5 worm cellular contexts compared by ENCODE assay signal in genomic region chrIV:9440880-9441336, ce11.
A peak's percentile ranks its signal among the peaks of the same experiment; 100 is the strongest.
TF ChIP-seq lines count a peak whose summit lies in the region.

Gene idh-1, minus strand, starts transcription at chrIV:9441107.

TF ChIP-seq in whole organism, L1 larva, 84 proteins besides CTCF, POLR2A, EP300 and RAD21 (continued from another document and continues in another):
- TF ChIP-seq nhr-85 (tag; lab: Kevin White, UChicago) (peak; percentile 81), xbp-1 (tag; optimal IDR thresholded peaks at IDR 0.05; lab: Kevin White, UChicago) (peak; percentile 45), C34B4.2 (tag; optimal IDR thresholded peaks at IDR 0.05; lab: Kevin White, UChicago) (no peak), blmp-1 (tag; optimal IDR thresholded peaks at IDR 0.05; lab: Kevin White, UChicago) (peak; percentile 33), irx-1 (tag; optimal IDR thresholded peaks at IDR 0.05; lab: Kevin White, UChicago) (no peak), nhr-47 (tag; optimal IDR thresholded peaks at IDR 0.05; lab: Kevin White, UChicago) (peak; percentile 33), sptf-1 (tag; optimal IDR thresholded peaks at IDR 0.05; lab: Kevin White, UChicago) (no peak), snpc-4 (tag; optimal IDR thresholded peaks at IDR 0.05; lab: Kevin White, UChicago) (peak; percentile 77), F16B12.6 (tag; optimal IDR thresholded peaks at IDR 0.05; lab: Kevin White, UChicago) (peak; percentile 65), ceh-82 (tag; optimal IDR thresholded peaks at IDR 0.05; lab: Kevin White, UChicago) (peak in 2 of 3 experiments; percentile 10 to 14), ama-1 (optimal IDR thresholded peaks at IDR 0.05; lab: Kevin White, UChicago) (peak; percentile 85), lin-39 (tag; optimal IDR thresholded peaks at IDR 0.05; lab: Kevin White, UChicago) (no peak), pax-3 (tag; optimal IDR thresholded peaks at IDR 0.05; lab: Kevin White, UChicago) (no peak), dpl-1 (GFP tag; optimal IDR thresholded peaks at IDR 0.05; lab: Kevin White, UChicago) (peak; percentile 72 to 85 (median 74)), lin-14 (GFP tag; optimal IDR thresholded peaks at IDR 0.05; lab: Kevin White, UChicago) (peak; percentile 90), jun-1 (tag; optimal IDR thresholded peaks at IDR 0.05; lab: Kevin White, UChicago) (no peak), nhr-71 (tag; optimal IDR thresholded peaks at IDR 0.05; lab: Kevin White, UChicago) (peak; percentile 75), grh-1 (GFP tag; IDR thresholded peaks at IDR 0.05; lab: Robert Waterston, UW) (peak; percentile 23; the same call in 1 of the 2 replicates), mef-2 (tag; optimal IDR thresholded peaks at IDR 0.05; lab: Kevin White, UChicago) (no peak), lin-35 (GFP tag; optimal IDR thresholded peaks at IDR 0.05; lab: Kevin White, UChicago) (peak; percentile 61 to 88), dsc-1 (tag; optimal IDR thresholded peaks at IDR 0.05; lab: Kevin White, UChicago) (peak; percentile 4), nhr-237 (tag; optimal IDR thresholded peaks at IDR 0.05; lab: Kevin White, UChicago) (peak; percentile 25), lsy-2 (tag; optimal IDR thresholded peaks at IDR 0.05; lab: Kevin White, UChicago) (peak; percentile 32 to 42), snu-23 (GFP tag; optimal IDR thresholded peaks at IDR 0.05; lab: Kevin White, UChicago) (peak; percentile 70), alr-1 (tag; optimal IDR thresholded peaks at IDR 0.05; lab: Kevin White, UChicago; ENCODE audit: borderline replicate concordance) (no peak), elt-3 (tag; optimal IDR thresholded peaks at IDR 0.05; lab: Kevin White, UChicago) (peak in 2 of 6 experiments; percentile 20 to 66)

TF ChIP-seq in whole organism, L2 larva, 48 proteins besides CTCF, POLR2A, EP300 and RAD21 (continued from another document):
- no peak for TF ChIP-seq ztf-1 (GFP tag; conservative IDR thresholded peaks at IDR 0.05; lab: Robert Waterston, UW)
- TF ChIP-seq ama-1 (optimal IDR thresholded peaks at IDR 0.05; lab: Kevin White, UChicago), result peak; percentile 81
- peak; percentile 12 for TF ChIP-seq fos-1 (tag; optimal IDR thresholded peaks at IDR 0.05; lab: Kevin White, UChicago)
- peak; percentile 76 for TF ChIP-seq snpc-4 (tag; optimal IDR thresholded peaks at IDR 0.05; lab: Kevin White, UChicago)
- TF ChIP-seq F13H6.1 (tag; optimal IDR thresholded peaks at IDR 0.05; lab: Kevin White, UChicago), result peak; percentile 48
- TF ChIP-seq sma-3 (GFP tag; optimal IDR thresholded peaks at IDR 0.05; lab: Kevin White, UChicago), result peak; percentile 11
- no peak for TF ChIP-seq ceh-82 (tag; optimal IDR thresholded peaks at IDR 0.05; lab: Kevin White, UChicago)

TF ChIP-seq in whole organism, L3 larva, 47 proteins besides CTCF, POLR2A, EP300 and RAD21 (continued from another document):
- TF ChIP-seq ceh-16 (tag; optimal IDR thresholded peaks at IDR 0.05; lab: Kevin White, UChicago) (no peak), ZK546.5 (tag; optimal IDR thresholded peaks at IDR 0.05; lab: Kevin White, UChicago) (no peak), nhr-67 (tag; optimal IDR thresholded peaks at IDR 0.05; lab: Kevin White, UChicago) (no peak), nfya-1 (tag; optimal IDR thresholded peaks at IDR 0.05; lab: Kevin White, UChicago; ENCODE audit: insufficient read depth) (peak; percentile 58), lin-15B (tag; optimal IDR thresholded peaks at IDR 0.05; lab: Kevin White, UChicago) (peak; percentile 62), elt-3 (tag; optimal IDR thresholded peaks at IDR 0.05; lab: Kevin White, UChicago) (no peak), snpc-4 (tag; optimal IDR thresholded peaks at IDR 0.05; lab: Kevin White, UChicago) (peak; percentile 83), R02D3.7 (tag; optimal IDR thresholded peaks at IDR 0.05; lab: Kevin White, UChicago) (no peak), elt-2 (tag; optimal IDR thresholded peaks at IDR 0.05; lab: Kevin White, UChicago) (no peak), egl-5 (tag; optimal IDR thresholded peaks at IDR 0.05; lab: Kevin White, UChicago) (no peak), zag-1 (tag; optimal IDR thresholded peaks at IDR 0.05; lab: Kevin White, UChicago) (no peak), eor-1 (tag; optimal IDR thresholded peaks at IDR 0.05; lab: Kevin White, UChicago) (no peak), ceh-82 (tag; optimal IDR thresholded peaks at IDR 0.05; lab: Kevin White, UChicago) (no peak), sea-2 (GFP tag; optimal IDR thresholded peaks at IDR 0.05; lab: Kevin White, UChicago) (no peak), aly-2 (tag; optimal IDR thresholded peaks at IDR 0.05; lab: Kevin White, UChicago) (no peak), jun-1 (tag; optimal IDR thresholded peaks at IDR 0.05; lab: Kevin White, UChicago) (no peak), nhr-43 (tag; optimal IDR thresholded peaks at IDR 0.05; lab: Kevin White, UChicago; ENCODE audit: poor library complexity, severe bottlenecking) (no peak), nhr-25 (tag; optimal IDR thresholded peaks at IDR 0.05; lab: Kevin White, UChicago) (peak; percentile 88), elt-1 (tag; optimal IDR thresholded peaks at IDR 0.05; lab: Kevin White, UChicago) (no peak), daf-12 (tag; optimal IDR thresholded peaks at IDR 0.05; lab: Kevin White, UChicago) (no peak), ztf-11 (tag; optimal IDR thresholded peaks at IDR 0.05; lab: Kevin White, UChicago) (no peak), hmg-11 (tag; optimal IDR thresholded peaks at IDR 0.05; lab: Kevin White, UChicago) (peak; percentile 27), nhr-76 (tag; optimal IDR thresholded peaks at IDR 0.05; lab: Kevin White, UChicago) (no peak), ceh-28 (tag; optimal IDR thresholded peaks at IDR 0.05; lab: Kevin White, UChicago) (no peak), nhr-28 (tag; optimal IDR thresholded peaks at IDR 0.05; lab: Kevin White, UChicago) (no peak), ztf-4 (tag; optimal IDR thresholded peaks at IDR 0.05; lab: Kevin White, UChicago) (no peak), nhr-77 (tag; optimal IDR thresholded peaks at IDR 0.05; lab: Kevin White, UChicago) (no peak), ceh-9 (tag; optimal IDR thresholded peaks at IDR 0.05; lab: Kevin White, UChicago) (no peak), tbx-2 (tag; optimal IDR thresholded peaks at IDR 0.05; lab: Kevin White, UChicago) (no peak), egl-27 (tag; optimal IDR thresholded peaks at IDR 0.05; lab: Kevin White, UChicago) (no peak), mml-1 (tag; optimal IDR thresholded peaks at IDR 0.05; lab: Kevin White, UChicago) (no peak), nhr-11 (tag; optimal IDR thresholded peaks at IDR 0.05; lab: Kevin White, UChicago) (no peak), nhr-23 (tag; optimal IDR thresholded peaks at IDR 0.05; lab: Kevin White, UChicago) (peak; percentile 45)

TF ChIP-seq in whole organism, L4 larva, 104 proteins besides CTCF, POLR2A, EP300 and RAD21 (continued from another document and continues in another):
- TF ChIP-seq ama-1 (optimal IDR thresholded peaks at IDR 0.05; lab: Kevin White, UChicago), result peak; percentile 37
- TF ChIP-seq T20F7.1 (GFP tag; optimal IDR thresholded peaks at IDR 0.05; lab: Kevin White, UChicago), result peak; percentile 24
- peak; percentile 34 for TF ChIP-seq aha-1 (tag; lab: Kevin White, UChicago)
- no peak for TF ChIP-seq ces-1 (GFP tag; optimal IDR thresholded peaks at IDR 0.05; lab: Kevin White, UChicago)
- no peak for TF ChIP-seq daf-8 (GFP tag; IDR thresholded peaks at IDR 0.05; lab: Robert Waterston, UW)
- no peak for TF ChIP-seq daf-16 (GFP tag; optimal IDR thresholded peaks at IDR 0.05; lab: Kevin White, UChicago)
- peak; percentile 8 for TF ChIP-seq daf-16 (tag; optimal IDR thresholded peaks at IDR 0.05; lab: Kevin White, UChicago)
- no peak for TF ChIP-seq madf-9 (GFP tag; conservative IDR thresholded peaks at IDR 0.05; lab: Robert Waterston, UW)
- TF ChIP-seq hif-1 (tag; optimal IDR thresholded peaks at IDR 0.05; lab: Kevin White, UChicago), result peak in 1 of 2 experiments; percentile 20
- TF ChIP-seq aly-2 (tag; optimal IDR thresholded peaks at IDR 0.05; lab: Kevin White, UChicago), result no peak
- TF ChIP-seq Y48G9A.11 (GFP tag; IDR thresholded peaks at IDR 0.05; lab: Robert Waterston, UW), result no peak
- peak; percentile 88 for TF ChIP-seq nhr-25 (tag; optimal IDR thresholded peaks at IDR 0.05; lab: Kevin White, UChicago; ENCODE audit: borderline replicate concordance, insufficient read depth)
- peak; percentile 6 for TF ChIP-seq mxl-3 (GFP tag; optimal IDR thresholded peaks at IDR 0.05; lab: Kevin White, UChicago)
- TF ChIP-seq zip-2 (tag; optimal IDR thresholded peaks at IDR 0.05; lab: Kevin White, UChicago), result no peak
- no peak; the same call in 1 of the 2 replicates for TF ChIP-seq mdt-29 (GFP tag; IDR thresholded peaks at IDR 0.05; lab: Robert Waterston, UW)
- TF ChIP-seq ZK337.2 (GFP tag; IDR thresholded peaks at IDR 0.05; lab: Robert Waterston, UW), result no peak
- TF ChIP-seq T26A8.4 (GFP tag; IDR thresholded peaks at IDR 0.05; lab: Robert Waterston, UW), result 0 out of 2 replicates have a peak, but pooled peaks have one; percentile 20
- no peak for TF ChIP-seq nhr-77 (tag; optimal IDR thresholded peaks at IDR 0.05; lab: Kevin White, UChicago)
- TF ChIP-seq gei-8 (GFP tag; optimal IDR thresholded peaks at IDR 0.05; lab: Kevin White, UChicago), result no peak
- no peak for TF ChIP-seq lin-15B (tag; optimal IDR thresholded peaks at IDR 0.05; lab: Kevin White, UChicago)
- TF ChIP-seq nhr-28 (tag; optimal IDR thresholded peaks at IDR 0.05; lab: Kevin White, UChicago), result peak; percentile 98
- TF ChIP-seq jun-1 (tag; optimal IDR thresholded peaks at IDR 0.05; lab: Kevin White, UChicago), result no peak
- TF ChIP-seq arid-1 (GFP tag; conservative IDR thresholded peaks at IDR 0.05; lab: Robert Waterston, UW), result no peak
- TF ChIP-seq mxl-2 (GFP tag; conservative IDR thresholded peaks at IDR 0.05; lab: Robert Waterston, UW), result no peak
- TF ChIP-seq unc-130 (GFP tag; optimal IDR thresholded peaks at IDR 0.05; lab: Kevin White, UChicago), result peak; percentile 36
- TF ChIP-seq ctbp-1 (GFP tag; IDR thresholded peaks at IDR 0.05; lab: Robert Waterston, UW), result no peak
- TF ChIP-seq nhr-11 (tag; optimal IDR thresholded peaks at IDR 0.05; lab: Kevin White, UChicago), result peak; percentile 86
- no peak for TF ChIP-seq F10B5.3 (tag; optimal IDR thresholded peaks at IDR 0.05; lab: Kevin White, UChicago)
- peak in 1 of 2 experiments; percentile 14 for TF ChIP-seq mdl-1 (tag; optimal IDR thresholded peaks at IDR 0.05; lab: Kevin White, UChicago)
- peak; percentile 46; the same call in 1 of the 2 replicates for TF ChIP-seq snpc-1.2 (GFP tag; IDR thresholded peaks at IDR 0.05; lab: Robert Waterston, UW)
- TF ChIP-seq dve-1 (tag; optimal IDR thresholded peaks at IDR 0.05; lab: Kevin White, UChicago; ENCODE audit: insufficient read depth), result no peak
- TF ChIP-seq unc-62 (GFP tag; optimal IDR thresholded peaks at IDR 0.05 in 1 of 2; lab: Kevin White, UChicago), result peak in 1 of 2 experiments; percentile 84
- TF ChIP-seq unc-62 (tag; optimal IDR thresholded peaks at IDR 0.05; lab: Kevin White, UChicago), result no peak
- TF ChIP-seq nhr-10 (tag; optimal IDR thresholded peaks at IDR 0.05; lab: Kevin White, UChicago), result peak; percentile 32
- no peak for TF ChIP-seq skn-1 (tag; optimal IDR thresholded peaks at IDR 0.05; lab: Kevin White, UChicago)
- no peak for TF ChIP-seq ceh-44 (GFP tag; IDR thresholded peaks at IDR 0.05; lab: Robert Waterston, UW)
- 0 out of 2 replicates have a peak, but pooled peaks have one; percentile 19 for TF ChIP-seq nhr-42 (GFP tag; IDR thresholded peaks at IDR 0.05; lab: Robert Waterston, UW)
- no peak for TF ChIP-seq ZK546.5 (tag; optimal IDR thresholded peaks at IDR 0.05; lab: Kevin White, UChicago)

TF ChIP-seq in whole organism, young adult, 124 proteins besides CTCF, POLR2A, EP300 and RAD21 (continued from another document and continues in another):
- TF ChIP-seq madf-8 (GFP tag; conservative IDR thresholded peaks at IDR 0.05; lab: Robert Waterston, UW) (peak; percentile 83), ama-1 (optimal IDR thresholded peaks at IDR 0.05; lab: Kevin White, UChicago) (peak; percentile 23), ama-1 (GFP tag; optimal IDR thresholded peaks at IDR 0.05; lab: Kevin White, UChicago) (no peak), T26A5.8 (tag; optimal IDR thresholded peaks at IDR 0.05; lab: Kevin White, UChicago) (no peak), dox-1 (GFP tag; IDR thresholded peaks at IDR 0.05; lab: Robert Waterston, UW) (peak; percentile 64; the same call in 1 of the 2 replicates), F49E8.2 (tag; optimal IDR thresholded peaks at IDR 0.05; lab: Kevin White, UChicago; ENCODE audit: insufficient read depth) (peak; percentile 13), hsf-1 (GFP tag; IDR thresholded peaks at IDR 0.05; lab: Robert Waterston, UW) (peak; percentile 65), Y53G8AR.9 (GFP tag; conservative IDR thresholded peaks at IDR 0.05; lab: Robert Waterston, UW) (no peak), ceh-40 (GFP tag; IDR thresholded peaks at IDR 0.05; lab: Robert Waterston, UW) (no peak), pbrm-1 (GFP tag; IDR thresholded peaks at IDR 0.05; lab: Robert Waterston, UW) (peak; percentile 72), F10E7.11 (tag; optimal IDR thresholded peaks at IDR 0.05; lab: Kevin White, UChicago) (no peak), ccch-3 (GFP tag; optimal IDR thresholded peaks at IDR 0.05; lab: Kevin White, UChicago) (no peak), ztf-6 (GFP tag; IDR thresholded peaks at IDR 0.05; lab: Robert Waterston, UW) (no peak), C17E4.6 (GFP tag; IDR thresholded peaks at IDR 0.05; lab: Robert Waterston, UW) (no peak), tbp1 (GFP tag; optimal IDR thresholded peaks at IDR 0.05; lab: Kevin White, UChicago) (peak; percentile 53), xnd-1 (tag; optimal IDR thresholded peaks at IDR 0.05; lab: Kevin White, UChicago) (peak; percentile 77), lir-1 (GFP tag; conservative IDR thresholded peaks at IDR 0.05; lab: Robert Waterston, UW) (no peak; the same call in 1 of the 2 replicates), F22D6.2 (tag; optimal IDR thresholded peaks at IDR 0.05; lab: Kevin White, UChicago) (no peak), C06A6.2 (GFP tag; conservative IDR thresholded peaks at IDR 0.05; lab: Robert Waterston, UW) (no peak), unc-130 (GFP tag; optimal IDR thresholded peaks at IDR 0.05; lab: Kevin White, UChicago) (no peak), ekl-4 (GFP tag; IDR thresholded peaks at IDR 0.05; lab: Robert Waterston, UW) (no peak), Y67H2A.10 (GFP tag; conservative IDR thresholded peaks at IDR 0.05; lab: Robert Waterston, UW) (no peak; the same call in 1 of the 2 replicates), hmg-20 (GFP tag; IDR thresholded peaks at IDR 0.05; lab: Robert Waterston, UW) (no peak), sptf-2 (GFP tag; optimal IDR thresholded peaks at IDR 0.05; lab: Kevin White, UChicago) (no peak), ceh-100 (GFP tag; IDR thresholded peaks at IDR 0.05; lab: Robert Waterston, UW) (peak; percentile 19; the same call in 1 of the 2 replicates), athp-1 (tag; optimal IDR thresholded peaks at IDR 0.05; lab: Kevin White, UChicago) (no peak), die-1 (tag; optimal IDR thresholded peaks at IDR 0.05; lab: Kevin White, UChicago) (no peak), bed-2 (GFP tag; IDR thresholded peaks at IDR 0.05; lab: Robert Waterston, UW) (no peak), lin-26 (GFP tag; IDR thresholded peaks at IDR 0.05; lab: Robert Waterston, UW) (no peak), B0336.3 (GFP tag; IDR thresholded peaks at IDR 0.05; lab: Robert Waterston, UW) (peak; percentile 71), lin-54 (GFP tag; optimal IDR thresholded peaks at IDR 0.05; lab: Kevin White, UChicago) (peak; percentile 89), snpc-1.1 (tag; optimal IDR thresholded peaks at IDR 0.05; lab: Kevin White, UChicago; ENCODE audit: insufficient read depth) (peak; percentile 68), hlh-12 (tag; optimal IDR thresholded peaks at IDR 0.05; lab: Kevin White, UChicago) (no peak), repo-1 (tag; optimal IDR thresholded peaks at IDR 0.05; lab: Kevin White, UChicago) (no peak), Y53F4B.3 (GFP tag; IDR thresholded peaks at IDR 0.05; lab: Robert Waterston, UW) (no peak), nhr-80 (tag; optimal IDR thresholded peaks at IDR 0.05; lab: Kevin White, UChicago) (peak; percentile 20), D2030.7 (GFP tag; IDR thresholded peaks at IDR 0.05; lab: Robert Waterston, UW) (peak; percentile 87), Y79H2A.3 (GFP tag; conservative IDR thresholded peaks at IDR 0.05; lab: Robert Waterston, UW) (no peak), hlh-26 (GFP tag; conservative IDR thresholded peaks at IDR 0.05; lab: Robert Waterston, UW) (no peak), zfh-2 (GFP tag; conservative IDR thresholded peaks at IDR 0.05; lab: Robert Waterston, UW) (peak; percentile 62; the same call in 1 of the 2 replicates), rpc-1 (optimal IDR thresholded peaks at IDR 0.05; lab: Kevin White, UChicago) (no peak), rpc-1 (tag; optimal IDR thresholded peaks at IDR 0.05; lab: Kevin White, UChicago) (no peak), ztf-3 (GFP tag; optimal IDR thresholded peaks at IDR 0.05; lab: Kevin White, UChicago) (no peak), ztf-25 (GFP tag; IDR thresholded peaks at IDR 0.05; lab: Robert Waterston, UW) (no peak)
